Worm (Caenorhabditis elegans) whole organism, mixed stage, embryonic: ENCODE data around the gene mca-1.

Experiments
- ceh-83 ChIP-seq: fragments of 200-800 bp; sonication (Bioruptor generic); optimal IDR thresholded peaks from 2 replicates; lab custom pipeline; 2018; ENCODE audit warnings: mild to moderate bottlenecking, missing genetic modification characterization, missing compliant biosample characterization
- ces-1 ChIP-seq: fragments of 150-350 bp; optimal IDR thresholded peaks from 2 replicates; lab custom pipeline; 2014; ENCODE audit warnings: missing biosample characterization, missing genetic modification reagents, missing genetic modification characterization
- drap-1 ChIP-seq: fragments of 200-800 bp; sonication (Bioruptor generic); optimal IDR thresholded peaks from 3 replicates; lab custom pipeline; 2018; ENCODE audit warnings: mild to moderate bottlenecking, missing genetic modification characterization, missing compliant biosample characterization
- flh-1 ChIP-seq: fragments of 200-800 bp; sonication (Bioruptor generic); optimal IDR thresholded peaks from 2 replicates; lab custom pipeline; 2018; ENCODE audit warnings: mild to moderate bottlenecking, missing genetic modification characterization, moderate library complexity, missing compliant biosample characterization
- ham-2 ChIP-seq: fragments of 200-800 bp; sonication (Bioruptor generic); optimal IDR thresholded peaks from 2 replicates; lab custom pipeline; 2018; ENCODE audit warnings: mild to moderate bottlenecking, missing genetic modification characterization, missing compliant biosample characterization
- lin-13 ChIP-seq: fragments of 150-350 bp; optimal IDR thresholded peaks from 2 replicates; lab custom pipeline; 2014; ENCODE audit warnings: missing biosample characterization, missing genetic modification characterization
- lsy-2 ChIP-seq: fragments of 150-350 bp; optimal IDR thresholded peaks from 2 replicates; lab custom pipeline; 2014; ENCODE audit warnings: missing biosample characterization, missing genetic modification characterization
- mab-5 ChIP-seq: fragments of 150-350 bp; optimal IDR thresholded peaks from 2 replicates; lab custom pipeline; 2014; ENCODE audit warnings: missing biosample characterization, missing genetic modification characterization
- mls-2 ChIP-seq: sonication (generic microtip); optimal IDR thresholded peaks from 2 replicates; lab custom pipeline; 2016; ENCODE audit warnings: mild to moderate bottlenecking, missing genetic modification characterization, moderate library complexity, missing compliant biosample characterization
- nhr-12 ChIP-seq: fragments of 150-350 bp; optimal IDR thresholded peaks from 2 replicates; lab custom pipeline; 2014; ENCODE audit warnings: missing biosample characterization, missing genetic modification characterization
- nhr-2 ChIP-seq: fragments of 150-350 bp; optimal IDR thresholded peaks from 2 replicates; lab custom pipeline; 2014; ENCODE audit warnings: missing biosample characterization, missing genetic modification characterization
- nhr-28 ChIP-seq: fragments of 150-350 bp; optimal IDR thresholded peaks from 2 replicates; lab custom pipeline; 2014; ENCODE audit warnings: missing biosample characterization, missing genetic modification characterization
- sptf-1 ChIP-seq: sonication (generic microtip); optimal IDR thresholded peaks from 2 replicates; lab custom pipeline; 2017; ENCODE audit warnings: mild to moderate bottlenecking, missing genetic modification characterization, moderate library complexity, missing compliant biosample characterization
- unc-120 ChIP-seq: sonication (generic microtip); optimal IDR thresholded peaks from 2 replicates; lab custom pipeline; 2017; ENCODE audit warnings: missing genetic modification characterization, missing compliant biosample characterization; ENCODE audit not compliant: poor library complexity, severe bottlenecking

mca-1 gene

ce11 chrIV:9584352-9584751 lies 50.4 kb downstream of the mca-1 start:
- TF ChIP-seq mab-5 (tag; lab: Kevin White, UChicago) (no peak), ceh-83 (GFP tag; lab: Kevin White, UChicago) (no peak), nhr-2 (tag; lab: Kevin White, UChicago) (no peak), drap-1 (no peak), ham-2 (no peak), nhr-28 (tag; lab: Kevin White, UChicago) (no peak), unc-120 (tag; lab: Kevin White, UChicago) (no peak), lin-13 (tag; lab: Kevin White, UChicago) (no peak), nhr-12 (tag; lab: Kevin White, UChicago) (no peak), ces-1 (GFP tag; lab: Kevin White, UChicago) (no peak), lsy-2 (no peak), mls-2 (tag; lab: Kevin White, UChicago) (no peak), sptf-1 (tag; lab: Kevin White, UChicago) (no peak)

- no peak for TF ChIP-seq flh-1
Observed at ce11 chrIV:9580021-9580420, 54.7 kb downstream of the mca-1 start, which contains the start of gene npr-2. TSS of gene npr-2 (minus strand) at chrIV:9580121.
